Fruit fly (Drosophila melanogaster): ENCODE measurements around the gene Zip89B.

DNA sequence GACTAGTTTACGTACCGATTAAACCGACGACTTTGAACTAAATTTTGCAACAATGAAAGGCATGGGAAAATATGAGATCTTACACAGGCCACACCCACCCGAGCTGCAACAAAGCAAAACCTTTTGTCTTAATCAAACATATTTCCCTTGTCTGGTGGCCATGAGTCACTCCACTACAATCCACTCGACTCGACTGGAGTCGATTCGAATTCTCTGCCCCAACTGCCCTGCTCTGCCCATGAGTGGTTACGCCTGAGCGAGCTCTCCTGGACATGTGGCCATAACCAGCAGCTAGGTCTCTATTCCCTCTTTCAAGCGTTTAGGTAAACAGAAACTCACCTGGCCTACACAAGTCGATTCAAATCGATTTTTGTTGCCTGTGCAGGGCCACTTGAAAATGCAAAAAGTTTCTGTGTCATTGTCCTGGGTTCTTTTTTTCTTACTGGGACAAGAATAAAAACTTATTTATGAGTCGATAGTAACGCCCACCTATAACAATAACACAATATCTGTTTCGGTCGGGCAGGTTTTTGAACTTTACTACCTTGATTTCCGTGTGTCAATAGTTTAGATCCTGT is 16.8 kb upstream of the Zip89B start:
- TF ChIP-seq CG11294 (GFP tag; IDR thresholded peaks at IDR 0.05) (no peak), pdm3 (GFP tag; optimal IDR thresholded peaks at IDR 0.05) (no peak), OdsH (GFP tag; optimal IDR thresholded peaks at IDR 0.05) (no peak), acj6 (GFP tag; optimal IDR thresholded peaks at IDR 0.05) (no peak), CG3919 (GFP tag; optimal IDR thresholded peaks at IDR 0.05) (no peak), Eip75B (GFP tag; optimal IDR thresholded peaks at IDR 0.05) (no peak), Gug (GFP tag; IDR thresholded peaks at IDR 0.05) (no peak), Ets21C (GFP tag; optimal IDR thresholded peaks at IDR 0.05) (no peak), dac (GFP tag; optimal IDR thresholded peaks at IDR 0.05) (no peak), CG9139 (GFP tag; optimal IDR thresholded peaks at IDR 0.05) (no peak)
